Fruit fly (Drosophila melanogaster) whole organism, prepupa: ENCODE results near the gene CG32071.

ENCODE experiments used
- Blimp-1 ChIP-seq: fragments of 200-800 bp; sonication (Bioruptor generic); optimal IDR thresholded peaks from 3 replicates; lab custom pipeline; 2017; ENCODE audit warnings: missing biosample characterization, missing genetic modification characterization, mild to moderate bottlenecking, moderate library complexity, missing genetic modification reagents
- CG10631 ChIP-seq: fragments of 200-800 bp; sonication (Bioruptor generic); optimal IDR thresholded peaks from 2 replicates; lab custom pipeline; 2016; ENCODE audit warnings: missing biosample characterization, missing genetic modification characterization
- CG11294 ChIP-seq: fragments of 200-800 bp; sonication (Bioruptor generic); IDR thresholded peaks from 2 replicates; pipeline ENCODE4 v1.3.6; 2022; ENCODE audit warnings: missing biosample characterization, missing genetic modification characterization
- CG11762 ChIP-seq: fragments of 200-800 bp; sonication (Bioruptor generic); optimal IDR thresholded peaks from 3 replicates; lab custom pipeline; 2016; ENCODE audit warnings: missing biosample characterization, missing genetic modification characterization; ENCODE audit not compliant: insufficient read depth
- CG11902 ChIP-seq: fragments of 200-800 bp; sonication (Bioruptor generic); optimal IDR thresholded peaks from 3 replicates; lab custom pipeline; 2016; ENCODE audit warnings: missing biosample characterization, missing genetic modification characterization
- CG1621 ChIP-seq: fragments of 200-800 bp; sonication (Bioruptor generic); optimal IDR thresholded peaks from 3 replicates; lab custom pipeline; 2018; ENCODE audit warnings: missing biosample characterization, mild to moderate bottlenecking, missing genetic modification characterization
- CG16779 ChIP-seq: fragments of 200-800 bp; sonication (Bioruptor generic); optimal IDR thresholded peaks from 3 replicates; lab custom pipeline; 2017; ENCODE audit warnings: missing biosample characterization, mild to moderate bottlenecking, missing genetic modification characterization
- CG3032 ChIP-seq: fragments of 200-800 bp; optimal IDR thresholded peaks from 2 replicates; lab custom pipeline; 2019; ENCODE audit warnings: missing biosample characterization, mild to moderate bottlenecking, missing genetic modification characterization, moderate library complexity
- CG31627 ChIP-seq: fragments of 200-800 bp; sonication (Bioruptor generic); optimal IDR thresholded peaks from 3 replicates; lab custom pipeline; 2016; ENCODE audit warnings: missing biosample characterization, missing genetic modification characterization
- CG32006 ChIP-seq: fragments of 200-800 bp; sonication (Bioruptor generic); optimal IDR thresholded peaks from 3 replicates; lab custom pipeline; 2017; ENCODE audit warnings: missing biosample characterization, mild to moderate bottlenecking, missing genetic modification characterization
- CG34406 ChIP-seq: fragments of 200-800 bp; sonication (Bioruptor generic); optimal IDR thresholded peaks from 3 replicates; lab custom pipeline; 2016; ENCODE audit warnings: missing biosample characterization, missing genetic modification characterization
- CG3919 ChIP-seq: fragments of 200-800 bp; sonication (Bioruptor generic); optimal IDR thresholded peaks from 3 replicates; lab custom pipeline; 2016; ENCODE audit warnings: missing biosample characterization, missing genetic modification characterization
- CG6163 ChIP-seq: fragments of 200-800 bp; sonication (Bioruptor generic); IDR thresholded peaks from 3 replicates; pipeline ENCODE4 v1.3.6; 2022; ENCODE audit warnings: missing biosample characterization, missing genetic modification characterization
- CG6276 ChIP-seq: fragments of 200-800 bp; sonication (Bioruptor generic); optimal IDR thresholded peaks from 2 replicates; lab custom pipeline; 2017; ENCODE audit warnings: missing biosample characterization, mild to moderate bottlenecking, missing genetic modification characterization
- CG6792 ChIP-seq: fragments of 200-800 bp; sonication (Bioruptor generic); optimal IDR thresholded peaks from 3 replicates; lab custom pipeline; 2016; ENCODE audit warnings: missing biosample characterization, missing genetic modification characterization
- CG6808 ChIP-seq: fragments of 200-800 bp; sonication (Bioruptor generic); optimal IDR thresholded peaks from 3 replicates; lab custom pipeline; 2017; ENCODE audit warnings: missing biosample characterization, missing genetic modification characterization, mild to moderate bottlenecking, moderate library complexity, missing genetic modification reagents
- CG8632 ChIP-seq: fragments of 200-800 bp; sonication (Bioruptor generic); optimal IDR thresholded peaks from 3 replicates; lab custom pipeline; 2016; ENCODE audit warnings: missing biosample characterization, missing genetic modification characterization
- CG9139 ChIP-seq: fragments of 200-800 bp; sonication (Bioruptor generic); optimal IDR thresholded peaks from 3 replicates; lab custom pipeline; 2017; ENCODE audit warnings: missing biosample characterization, mild to moderate bottlenecking, missing genetic modification characterization
- Eip75B ChIP-seq: fragments of 200-800 bp; sonication (Bioruptor generic); optimal IDR thresholded peaks from 3 replicates; lab custom pipeline; 2016; ENCODE audit warnings: missing biosample characterization, missing genetic modification characterization
- Eip78C ChIP-seq: fragments of 200-800 bp; sonication (Bioruptor generic); peaks from one replicate; lab custom pipeline; 2016; ENCODE audit warnings: missing biosample characterization, missing genetic modification characterization
- Eip93F ChIP-seq: fragments of 200-800 bp; sonication (Bioruptor generic); optimal IDR thresholded peaks from 2 replicates; lab custom pipeline; 2016; ENCODE audit warnings: missing biosample characterization, mild to moderate bottlenecking, missing genetic modification characterization
- Gug ChIP-seq: fragments of 200-800 bp; sonication (Bioruptor generic); IDR thresholded peaks from 2 replicates; pipeline ENCODE4 v1.3.6; 2022; ENCODE audit warnings: missing biosample characterization, missing genetic modification characterization
- Hr38 ChIP-seq: sonication (Bioruptor generic); optimal IDR thresholded peaks from 2 replicates; lab custom pipeline; 2016; ENCODE audit warnings: missing biosample characterization, missing genetic modification characterization
- Hr4 ChIP-seq: fragments of 200-800 bp; sonication (Bioruptor generic); optimal IDR thresholded peaks from 3 replicates; lab custom pipeline; 2016; ENCODE audit warnings: missing biosample characterization, missing genetic modification characterization
- Met ChIP-seq: fragments of 200-800 bp; sonication (Bioruptor generic); optimal IDR thresholded peaks from 3 replicates; lab custom pipeline; 2016; ENCODE audit warnings: missing biosample characterization, missing genetic modification characterization
- Smox ChIP-seq: fragments of 200-800 bp; sonication (Bioruptor generic); optimal IDR thresholded peaks from 3 replicates; lab custom pipeline; 2016; ENCODE audit warnings: missing biosample characterization, missing genetic modification characterization
- Sox102F ChIP-seq: fragments of 200-800 bp; sonication (Bioruptor generic); optimal IDR thresholded peaks from 2 replicates; lab custom pipeline; 2016; ENCODE audit warnings: missing biosample characterization, mild to moderate bottlenecking, missing genetic modification characterization
- Sox14 ChIP-seq: fragments of 200-800 bp; sonication (Bioruptor generic); optimal IDR thresholded peaks from 3 replicates; lab custom pipeline; 2016; ENCODE audit warnings: missing biosample characterization, missing genetic modification characterization
- acj6 ChIP-seq: fragments of 200-800 bp; sonication (Bioruptor generic); optimal IDR thresholded peaks from 3 replicates; lab custom pipeline; 2016; ENCODE audit warnings: missing biosample characterization, missing genetic modification characterization
- cyc ChIP-seq: fragments of 200-800 bp; sonication (Bioruptor generic); optimal IDR thresholded peaks from 3 replicates; lab custom pipeline; 2016; ENCODE audit warnings: missing biosample characterization, missing genetic modification characterization
- dsx ChIP-seq: fragments of 200-800 bp; optimal IDR thresholded peaks from 3 replicates; lab custom pipeline; 2019; ENCODE audit warnings: missing biosample characterization, mild to moderate bottlenecking, missing genetic modification characterization, moderate library complexity; ENCODE audit not compliant: poor library complexity, severe bottlenecking
- esn ChIP-seq: fragments of 200-800 bp; sonication (Bioruptor generic); optimal IDR thresholded peaks from 2 replicates; lab custom pipeline; 2016; ENCODE audit warnings: missing biosample characterization, mild to moderate bottlenecking, missing genetic modification characterization, moderate library complexity
- fd59A ChIP-seq: fragments of 200-800 bp; sonication (Bioruptor generic); optimal IDR thresholded peaks from 2 replicates; lab custom pipeline; 2017; ENCODE audit warnings: missing biosample characterization, mild to moderate bottlenecking, missing genetic modification characterization, missing genetic modification reagents
- fd85E ChIP-seq: fragments of 200-800 bp; sonication (Bioruptor generic); optimal IDR thresholded peaks from 3 replicates; lab custom pipeline; 2016; ENCODE audit warnings: missing biosample characterization, missing genetic modification characterization
- fkh ChIP-seq: fragments of 200-800 bp; sonication (Bioruptor generic); optimal IDR thresholded peaks from 3 replicates; lab custom pipeline; 2017; ENCODE audit warnings: missing biosample characterization, mild to moderate bottlenecking, missing genetic modification characterization, moderate library complexity
- lz ChIP-seq: fragments of 200-800 bp; sonication (Bioruptor generic); optimal IDR thresholded peaks from 3 replicates; lab custom pipeline; 2016; ENCODE audit warnings: missing biosample characterization, missing genetic modification characterization
- salr ChIP-seq, 2 experiments: fragments of 200-800 bp; sonication (Bioruptor generic); optimal IDR thresholded peaks; 3 replicates each; lab custom pipeline; 2016 to 2018; ENCODE audit warnings: missing biosample characterization in 2 of 2, missing genetic modification characterization in 2 of 2, mild to moderate bottlenecking in 1 of 2
- ss ChIP-seq, 2 experiments: fragments of 200-800 bp; sonication (Bioruptor generic); optimal IDR thresholded peaks; 2 replicates in 1 of 2; 3 replicates in 1 of 2; lab custom pipeline; 2017 to 2018; ENCODE audit warnings: mild to moderate bottlenecking in 2 of 2, missing biosample characterization in 2 of 2, missing genetic modification characterization in 2 of 2, moderate library complexity in 1 of 2
- svp ChIP-seq: fragments of 200-800 bp; sonication (Bioruptor generic); peaks from one replicate; lab custom pipeline; 2016; ENCODE audit warnings: missing biosample characterization, missing genetic modification characterization
- topi ChIP-seq: fragments of 200-800 bp; sonication (Bioruptor generic); optimal IDR thresholded peaks from 3 replicates; lab custom pipeline; 2016; ENCODE audit warnings: missing biosample characterization, missing genetic modification characterization
- vri ChIP-seq: fragments of 200-800 bp; sonication (Bioruptor generic); optimal IDR thresholded peaks from 3 replicates; lab custom pipeline; 2016; ENCODE audit warnings: missing biosample characterization, mild to moderate bottlenecking, missing genetic modification characterization

The CG32071 gene

DNA sequence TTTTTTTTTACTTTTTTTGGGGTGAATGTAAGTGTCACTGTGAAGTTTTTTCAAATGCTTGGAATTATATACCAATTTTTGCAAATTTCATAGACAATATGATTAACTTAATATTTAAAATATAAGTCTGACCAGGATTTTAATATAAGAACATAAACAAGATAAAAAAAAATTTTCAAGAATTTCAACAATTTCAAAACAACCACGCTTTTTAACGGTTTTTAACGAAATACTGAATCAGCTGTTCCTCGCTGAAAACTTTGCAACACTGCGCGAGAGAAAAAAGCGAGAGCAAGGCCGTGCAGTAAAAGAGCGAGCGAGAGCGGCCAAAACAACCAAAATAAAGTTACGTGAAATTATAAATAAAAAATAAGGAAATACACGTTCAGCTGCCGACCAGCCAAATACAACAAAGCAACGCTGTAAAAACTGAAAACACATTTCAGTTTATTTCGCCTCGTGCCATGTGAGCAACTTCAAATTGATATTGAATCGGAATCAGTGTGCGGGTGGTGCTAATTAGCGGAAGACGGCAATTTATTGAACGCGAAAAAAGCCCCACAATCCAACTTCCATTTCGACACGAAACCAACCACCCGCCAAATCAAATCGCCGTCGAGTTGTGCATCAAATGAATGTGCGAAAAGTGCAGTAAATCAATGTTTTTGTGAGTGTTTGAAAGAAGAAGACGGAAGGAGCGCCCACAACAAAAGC is 7.3 kb downstream of the CG32071 start, which contains the start of the genes CG46439, Iyd and CG33947 (continued):
- TF ChIP-seq CG8632 (no peak), Blimp-1 (GFP tag; lab: Kevin White, UChicago) (peak; percentile 28), CG34406 (GFP tag; lab: Kevin White, UChicago) (peak; percentile 46), acj6 (GFP tag; lab: Kevin White, UChicago) (peak; percentile 22), CG6792 (GFP tag; lab: Kevin White, UChicago) (peak; percentile 46), CG11762 (GFP tag; lab: Kevin White, UChicago) (peak; percentile 3), Smox (GFP tag; lab: Kevin White, UChicago) (peak; percentile 46), CG9139 (GFP tag; lab: Kevin White, UChicago) (peak; percentile 80), Sox102F (peak; percentile 46), Hr38 (GFP tag; lab: Kevin White, UChicago) (no peak), Gug (GFP tag; lab: Robert Waterston, UW) (peak; percentile 55; the same call in 1 of the 2 replicates), Met (GFP tag; lab: Kevin White, UChicago) (peak; percentile 40), esn (GFP tag; lab: Kevin White, UChicago) (peak; percentile 53), cyc (GFP tag; lab: Kevin White, UChicago) (no peak), salr (GFP tag; optimal IDR thresholded peaks at IDR 0.05; lab: Kevin White, UChicago) (peak in 1 of 2 experiments; percentile 9), CG32006 (peak; percentile 55), fkh (GFP tag; lab: Kevin White, UChicago) (no peak), CG31627 (GFP tag; lab: Kevin White, UChicago) (no peak), CG1621 (tag; lab: Kevin White, UChicago) (peak; percentile 65), CG16779 (peak; percentile 86), CG11902 (GFP tag; lab: Kevin White, UChicago) (no peak), CG6808 (GFP tag; lab: Kevin White, UChicago) (peak; percentile 85), Sox14 (GFP tag; lab: Kevin White, UChicago) (peak; percentile 58), dsx (peak; percentile 30), lz (peak; percentile 24), Eip93F (peak; percentile 71), CG3032 (peak; percentile 62), CG6276 (GFP tag; lab: Kevin White, UChicago) (peak; percentile 86), Hr4 (GFP tag; lab: Kevin White, UChicago) (peak; percentile 29), fd59A (GFP tag; lab: Kevin White, UChicago) (no peak), CG10631 (GFP tag; lab: Kevin White, UChicago) (no peak), CG6163 (peak; percentile 90), fd85E (GFP tag; lab: Kevin White, UChicago) (no peak), ss (GFP tag; optimal IDR thresholded peaks at IDR 0.05; lab: Kevin White, UChicago) (peak; percentile 61 to 77)

DNA sequence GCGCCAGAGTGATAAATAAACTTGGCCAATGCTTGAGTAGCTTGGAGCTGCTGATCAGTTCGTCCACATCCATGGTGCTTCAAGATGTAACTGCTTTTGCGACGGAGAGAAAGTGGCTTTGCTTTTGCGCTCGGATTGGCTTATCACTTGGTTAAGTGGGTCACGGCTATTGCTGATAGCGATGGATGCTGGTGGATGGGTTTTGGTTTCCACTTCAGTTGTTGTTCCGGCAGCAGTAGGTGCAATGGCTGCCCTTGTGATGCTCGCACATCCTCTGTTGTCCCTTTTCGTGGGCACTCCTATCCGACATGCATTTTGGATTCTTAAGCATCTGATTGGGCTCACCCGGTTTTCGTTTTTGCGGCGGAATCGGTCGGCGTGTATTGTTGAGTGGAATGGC is 9.4 kb downstream of the CG32071 start:
- no peak for TF ChIP-seq Eip93F
- TF ChIP-seq CG3032, result no peak
- TF ChIP-seq svp (GFP tag; lab: Kevin White, UChicago), result peak; percentile 9
- no peak for TF ChIP-seq Hr4 (GFP tag; lab: Kevin White, UChicago)
- TF ChIP-seq topi (GFP tag; lab: Kevin White, UChicago), result no peak
- no peak for TF ChIP-seq CG11294
- TF ChIP-seq CG3919, result no peak
- no peak for TF ChIP-seq Gug (GFP tag; lab: Robert Waterston, UW)
- peak; percentile 37 for TF ChIP-seq Eip78C (GFP tag; lab: Kevin White, UChicago)
- TF ChIP-seq Met (GFP tag; lab: Kevin White, UChicago), result no peak
- no peak for TF ChIP-seq cyc (GFP tag; lab: Kevin White, UChicago)
- no peak for TF ChIP-seq Eip75B (GFP tag; lab: Kevin White, UChicago)
- TF ChIP-seq ss (GFP tag; optimal IDR thresholded peaks at IDR 0.05; lab: Kevin White, UChicago), result no peak
- TF ChIP-seq vri (GFP tag; lab: Kevin White, UChicago), result no peak
- no peak for TF ChIP-seq Sox102F
